Worm (Caenorhabditis elegans) whole organism, early embryonic: ENCODE results near the gene oig-8.

Source experiments
- B0310.2 ChIP-seq: sonication (generic microtip); optimal IDR thresholded peaks from 2 replicates; lab custom pipeline; 2016; ENCODE audit warnings: mild to moderate bottlenecking, missing genetic modification characterization, missing compliant biosample characterization
- F13C5.2 ChIP-seq: sonication (generic microtip); optimal IDR thresholded peaks from 2 replicates; lab custom pipeline; 2017; ENCODE audit warnings: mild to moderate bottlenecking, missing genetic modification characterization, inconsistent platforms, missing compliant biosample characterization
- ama-1 ChIP-seq: fragments of 150-350 bp; optimal IDR thresholded peaks from 2 replicates; lab custom pipeline; 2014
- ceh-36 ChIP-seq: sonication (generic microtip); optimal IDR thresholded peaks from 2 replicates; lab custom pipeline; 2016; ENCODE audit warnings: missing genetic modification characterization, inconsistent platforms, missing compliant biosample characterization
- flt-1 ChIP-seq: fragments of 200-800 bp; sonication (Bioruptor generic); IDR thresholded peaks from 2 replicates; pipeline ENCODE4 v1.3.6; 2022; ENCODE audit warnings: missing genetic modification characterization, missing compliant biosample characterization
- hmbx-1 ChIP-seq: sonication (generic microtip); optimal IDR thresholded peaks from 2 replicates; lab custom pipeline; 2016; ENCODE audit warnings: mild to moderate bottlenecking, missing genetic modification characterization, missing compliant biosample characterization
- hmg-4 ChIP-seq: fragments of 200-800 bp; sonication (Bioruptor generic); optimal IDR thresholded peaks from 2 replicates; lab custom pipeline; 2018; ENCODE audit warnings: mild to moderate bottlenecking, missing genetic modification characterization, missing compliant biosample characterization
- pes-1 ChIP-seq: fragments of 200-800 bp; sonication (Bioruptor generic); IDR thresholded peaks from 2 replicates; pipeline ENCODE4 v1.3.6; 2022; ENCODE audit warnings: missing genetic modification reagents, missing genetic modification characterization, missing compliant biosample characterization
- scrt-1 ChIP-seq: fragments of 200-800 bp; sonication (Bioruptor generic); IDR thresholded peaks from 2 replicates; pipeline ENCODE4 v1.3.6; 2022; ENCODE audit warnings: missing genetic modification characterization, missing compliant biosample characterization
- sea-1 ChIP-seq: fragments of 200-800 bp; sonication (Bioruptor generic); conservative IDR thresholded peaks from 2 replicates; pipeline ENCODE4 v1.3.6; 2022; ENCODE audit warnings: missing genetic modification characterization, missing compliant biosample characterization

DNA sequence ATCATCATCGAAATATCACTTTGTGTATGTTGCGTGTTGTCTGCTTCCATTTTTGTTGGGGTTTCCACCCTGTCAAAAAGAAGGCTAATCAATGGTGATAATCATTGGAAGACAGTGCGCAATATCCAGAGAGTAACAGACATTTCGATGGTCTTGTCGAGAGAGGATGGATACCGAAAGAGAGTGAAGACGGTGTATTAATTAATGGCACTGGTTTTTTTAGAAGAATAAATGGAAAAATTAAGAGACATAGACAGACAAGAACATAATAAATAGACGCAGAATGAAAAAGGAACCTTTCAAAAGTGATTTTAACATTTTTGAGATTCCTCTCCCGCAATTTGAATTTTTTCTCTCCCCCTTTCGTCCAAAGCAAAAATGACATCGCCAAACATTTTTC is 29.9 kb downstream of the oig-8 start:
- TF ChIP-seq ama-1 = no peak
- TF ChIP-seq hmg-4 = no peak
- no peak for TF ChIP-seq flt-1 (GFP tag; lab: Robert Waterston, UW)
- TF ChIP-seq B0310.2 (tag; lab: Kevin White, UChicago) = no peak
- no peak for TF ChIP-seq ceh-36 (tag; lab: Kevin White, UChicago)
- TF ChIP-seq F13C5.2 (tag; lab: Kevin White, UChicago) = no peak
- TF ChIP-seq hmbx-1 (tag; lab: Kevin White, UChicago) = no peak
- no peak for TF ChIP-seq sea-1 (GFP tag; lab: Robert Waterston, UW)
- no peak for TF ChIP-seq pes-1 (GFP tag; lab: Robert Waterston, UW)
- no peak for TF ChIP-seq scrt-1 (GFP tag; lab: Robert Waterston, UW)
